Fruit fly (Drosophila melanogaster): ENCODE results near the gene CG31205.

The CG31205 gene

dm6 chr3R:20765302-20766155, 34.1 kb downstream of the CG31205 start:
- no peak for TF ChIP-seq CTCF (optimal IDR thresholded peaks at IDR 0.05)
- no peak for TF ChIP-seq CG8478 (optimal IDR thresholded peaks at IDR 0.05)

dm6 chr3R:20766156-20766486, 34.7 kb downstream of the CG31205 start:
- no peak for TF ChIP-seq CTCF (optimal IDR thresholded peaks at IDR 0.05)
- TF ChIP-seq CG8478 (optimal IDR thresholded peaks at IDR 0.05) = no peak

- TF ChIP-seq CTCF (optimal IDR thresholded peaks at IDR 0.05) = no peak
- no peak for TF ChIP-seq CG8478 (optimal IDR thresholded peaks at IDR 0.05)
Measured at dm6 chr3R:20772543-20772942, 41.1 kb downstream of the CG31205 start, which contains the start of gene Takl1. TSS of gene Takl1 (minus strand) at chr3R:20772601.

- TF ChIP-seq CTCF (optimal IDR thresholded peaks at IDR 0.05) = no peak
- no peak for TF ChIP-seq CG8478 (optimal IDR thresholded peaks at IDR 0.05)
Measured at dm6 chr3R:20773174-20773573, 41.7 kb downstream of the CG31205 start.

- no peak for TF ChIP-seq CG8478 (optimal IDR thresholded peaks at IDR 0.05)
Measured at dm6 chr3R:20774125-20774524, 42.7 kb downstream of the CG31205 start.

dm6 chr3R:20778285-20778926, 47.0 kb downstream of the CG31205 start:
- TF ChIP-seq CG8478 (optimal IDR thresholded peaks at IDR 0.05) (no peak), CTCF (optimal IDR thresholded peaks at IDR 0.05) (no peak)

dm6 chr3R:20779545-20779944, 48.1 kb downstream of the CG31205 start:
- TF ChIP-seq CG8478 (optimal IDR thresholded peaks at IDR 0.05) = no peak
- TF ChIP-seq CTCF (optimal IDR thresholded peaks at IDR 0.05) = no peak

dm6 chr3R:20779969-20780368, 48.5 kb downstream of the CG31205 start:
- TF ChIP-seq CG8478 (optimal IDR thresholded peaks at IDR 0.05) = no peak
- TF ChIP-seq CTCF (optimal IDR thresholded peaks at IDR 0.05) = no peak

- TF ChIP-seq CG8478 (optimal IDR thresholded peaks at IDR 0.05) (no peak), CTCF (optimal IDR thresholded peaks at IDR 0.05) (no peak)
Measured at dm6 chr3R:20782104-20782654, 50.7 kb downstream of the CG31205 start.

All from S2 (cell line).